Worm (Caenorhabditis elegans): ENCODE data around the gene Y69A2AL.2.

Gene Y69A2AL.2

DNA sequence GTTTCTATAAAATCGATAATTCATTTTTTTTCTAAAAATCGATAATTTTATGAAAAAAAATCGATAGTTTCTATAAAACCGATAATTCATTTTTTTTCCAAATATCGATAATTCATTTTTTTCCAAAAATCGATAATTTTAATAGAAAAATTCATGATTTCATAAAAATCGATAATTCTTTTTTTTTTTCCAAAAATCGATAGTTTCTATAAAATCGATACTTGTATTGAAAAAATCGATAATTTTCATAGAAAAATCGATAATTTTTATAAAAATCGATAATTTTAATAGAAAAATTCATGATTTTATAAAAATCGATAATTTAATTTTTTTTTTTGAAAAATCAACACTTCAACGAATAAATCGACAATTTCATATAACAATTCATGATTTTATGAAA lies 47.2 kb downstream of the Y69A2AL.2 start:
- TF ChIP-seq madf-2 (tag; optimal IDR thresholded peaks at IDR 0.05) (no peak), ets-4 (tag; optimal IDR thresholded peaks at IDR 0.05) (no peak), tbx-7 (tag; optimal IDR thresholded peaks at IDR 0.05) (no peak), hlh-15 (tag; optimal IDR thresholded peaks at IDR 0.05) (no peak)

DNA sequence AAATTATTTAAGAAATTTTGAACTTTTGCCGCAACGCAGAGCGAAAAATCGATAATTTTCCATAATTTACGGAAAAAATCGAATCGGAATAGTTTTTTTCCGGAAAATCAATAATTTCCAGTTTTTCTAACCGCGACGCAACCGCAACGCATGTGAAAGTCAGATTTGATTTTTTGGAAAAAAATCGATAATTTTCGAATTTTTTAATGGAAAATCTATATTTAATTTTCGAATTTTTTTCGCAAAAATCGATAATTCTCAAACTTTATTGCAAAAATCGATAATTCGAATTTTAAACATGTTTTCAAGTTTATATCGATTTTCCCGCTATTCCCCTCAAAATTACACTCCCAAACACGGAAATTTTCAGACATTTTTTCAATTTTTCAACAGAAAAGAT lies 48.2 kb downstream of the Y69A2AL.2 start:
- TF ChIP-seq elt-4 (tag; optimal IDR thresholded peaks at IDR 0.05) (no peak), ceh-48 (tag; optimal IDR thresholded peaks at IDR 0.05) (peak; percentile 6)

Data from whole organism, late embryonic.